Fruit fly (Drosophila melanogaster) whole organism, embryonic: ENCODE measurements around the gene CG33288.

ENCODE experiments used
- C15 ChIP-seq: fragments of 200-800 bp; sonication (Bioruptor generic); IDR thresholded peaks from 3 replicates; pipeline ENCODE4 v1.3.6; 2022; ENCODE audit warnings: missing biosample characterization, missing genetic modification characterization
- ewg ChIP-seq: fragments of 200-800 bp; sonication (Bioruptor generic); optimal IDR thresholded peaks from 3 replicates; lab custom pipeline; 2017; ENCODE audit warnings: mild to moderate bottlenecking, missing biosample characterization, missing genetic modification reagents, missing genetic modification characterization
- vnd ChIP-seq: fragments of 200-800 bp; sonication (Bioruptor generic); IDR thresholded peaks from 3 replicates; pipeline ENCODE4 v1.3.6; 2022; ENCODE audit warnings: missing biosample characterization, missing genetic modification characterization; ENCODE audit not compliant: partially characterized antibody

DNA sequence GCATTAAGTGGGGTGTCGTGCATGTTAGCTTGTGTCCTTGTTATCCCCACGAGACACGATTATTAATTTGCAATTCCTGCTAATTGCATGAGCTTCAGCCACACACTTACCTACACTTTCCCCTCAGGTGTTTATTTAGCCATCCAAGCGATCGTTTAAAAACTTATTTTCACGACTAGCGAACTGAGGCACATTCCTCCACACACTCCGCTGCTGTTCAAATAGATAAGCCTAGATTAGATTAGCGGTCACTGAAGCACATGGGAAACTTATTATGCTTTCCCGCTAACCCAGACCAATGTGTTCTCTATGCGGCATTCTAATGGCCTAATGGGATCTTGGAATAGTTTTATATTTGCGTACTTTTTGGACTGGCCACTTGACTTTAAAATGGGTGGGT lies 40.7 kb upstream of the CG33288 start:
- no peak for TF ChIP-seq ewg
- TF ChIP-seq C15 = no peak
- TF ChIP-seq vnd = no peak
